Worm (Caenorhabditis elegans) whole organism, young adult: ENCODE measurements around the gene srh-73.

Experiments
- B0336.3 ChIP-seq: fragments of 200-800 bp; sonication (Bioruptor generic); IDR thresholded peaks from 2 replicates; pipeline ENCODE4 v1.3.6; 2022; ENCODE audit warnings: missing genetic modification characterization, missing compliant biosample characterization
- C17E4.6 ChIP-seq: fragments of 200-800 bp; sonication (Bioruptor generic); IDR thresholded peaks from 2 replicates; pipeline ENCODE4 v1.3.6; 2022; ENCODE audit warnings: missing genetic modification reagents, missing genetic modification characterization, missing compliant biosample characterization
- D2030.7 ChIP-seq: fragments of 200-800 bp; sonication (Bioruptor generic); IDR thresholded peaks from 2 replicates; pipeline ENCODE4 v1.3.6; 2022; ENCODE audit warnings: missing genetic modification reagents, missing genetic modification characterization, missing compliant biosample characterization
- F10E7.11 ChIP-seq: sonication (generic microtip); optimal IDR thresholded peaks from 2 replicates; lab custom pipeline; 2017; ENCODE audit warnings: mild to moderate bottlenecking, missing genetic modification characterization, moderate library complexity, missing compliant biosample characterization
- F22D6.2 ChIP-seq: sonication (generic microtip); optimal IDR thresholded peaks from 2 replicates; lab custom pipeline; 2016; ENCODE audit warnings: mild to moderate bottlenecking, missing genetic modification characterization, missing compliant biosample characterization
- F23B12.7 ChIP-seq: sonication (generic microtip); optimal IDR thresholded peaks from 2 replicates; lab custom pipeline; 2017; ENCODE audit warnings: missing genetic modification characterization, mild to moderate bottlenecking, missing compliant biosample characterization, antibody characterized with exemption, moderate library complexity; ENCODE audit not compliant: insufficient read depth
- F39B2.1 ChIP-seq: fragments of 200-800 bp; sonication (Bioruptor generic); IDR thresholded peaks from 2 replicates; pipeline ENCODE4 v1.3.6; 2022; ENCODE audit warnings: missing genetic modification reagents, missing genetic modification characterization, missing compliant biosample characterization
- T26A5.8 ChIP-seq: sonication (generic microtip); optimal IDR thresholded peaks from 2 replicates; lab custom pipeline; 2016; ENCODE audit warnings: missing genetic modification characterization, missing compliant biosample characterization
- attf-3 ChIP-seq: fragments of 200-800 bp; sonication (Bioruptor generic); conservative IDR thresholded peaks from 2 replicates; pipeline ENCODE4 v1.3.6; 2022; ENCODE audit warnings: missing genetic modification reagents, missing genetic modification characterization, missing compliant biosample characterization
- ceh-27 ChIP-seq: fragments of 200-800 bp; sonication (Bioruptor generic); optimal IDR thresholded peaks from 2 replicates; lab custom pipeline; 2018; ENCODE audit warnings: mild to moderate bottlenecking, missing genetic modification characterization, moderate library complexity, missing compliant biosample characterization
- ceh-40 ChIP-seq: fragments of 200-800 bp; sonication (Bioruptor generic); IDR thresholded peaks from 2 replicates; pipeline ENCODE4 v1.3.6; 2022; ENCODE audit warnings: missing genetic modification characterization, missing compliant biosample characterization
- die-1 ChIP-seq: sonication (generic microtip); optimal IDR thresholded peaks from 2 replicates; lab custom pipeline; 2016; ENCODE audit warnings: missing genotype, mild to moderate bottlenecking, missing genetic modification characterization, missing compliant biosample characterization
- egl-44 ChIP-seq: fragments of 200-800 bp; sonication (Bioruptor generic); IDR thresholded peaks from 2 replicates; pipeline ENCODE4 v1.3.6; 2022; ENCODE audit warnings: missing genetic modification reagents, missing genetic modification characterization, missing compliant biosample characterization
- ekl-4 ChIP-seq: fragments of 200-800 bp; sonication (Bioruptor generic); IDR thresholded peaks from 2 replicates; pipeline ENCODE4 v1.3.6; 2022; ENCODE audit warnings: missing genetic modification reagents, missing genetic modification characterization, missing compliant biosample characterization
- hmg-20 ChIP-seq: fragments of 200-800 bp; sonication (Bioruptor generic); IDR thresholded peaks from 2 replicates; pipeline ENCODE4 v1.3.6; 2022; ENCODE audit warnings: missing genetic modification reagents, missing genetic modification characterization, missing compliant biosample characterization
- lag-1 ChIP-seq: fragments of 200-800 bp; sonication (Bioruptor generic); IDR thresholded peaks from 2 replicates; pipeline ENCODE4 v1.3.6; 2022; ENCODE audit warnings: missing genetic modification reagents, missing genetic modification characterization, missing compliant biosample characterization
- let-526 ChIP-seq: fragments of 200-800 bp; sonication (Bioruptor generic); IDR thresholded peaks from 2 replicates; pipeline ENCODE4 v1.3.6; 2022; ENCODE audit warnings: missing genetic modification reagents, missing genetic modification characterization, missing compliant biosample characterization
- let-607 ChIP-seq, 2 experiments: fragments of 200-800 bp in 1 of 2; sonication (Bioruptor generic) in 1 of 2; sonication (generic microtip) in 1 of 2; optimal IDR thresholded peaks; 2 replicates each; lab custom pipeline; 2016 to 2018; ENCODE audit warnings: mild to moderate bottlenecking in 2 of 2, missing compliant biosample characterization in 2 of 2, missing genetic modification characterization in 2 of 2, moderate library complexity in 2 of 2, missing genotype in 1 of 2
- lin-26 ChIP-seq: fragments of 200-800 bp; sonication (Bioruptor generic); IDR thresholded peaks from 2 replicates; pipeline ENCODE4 v1.3.6; 2022; ENCODE audit warnings: missing genetic modification reagents, missing genetic modification characterization, missing compliant biosample characterization
- lin-54 ChIP-seq: fragments of 200-800 bp; sonication (Bioruptor generic); optimal IDR thresholded peaks from 2 replicates; lab custom pipeline; 2018; ENCODE audit warnings: mild to moderate bottlenecking, missing genetic modification characterization, missing compliant biosample characterization
- lir-1 ChIP-seq: fragments of 200-800 bp; sonication (Bioruptor generic); conservative IDR thresholded peaks from 2 replicates; pipeline ENCODE4 v1.3.6; 2022; ENCODE audit warnings: missing genetic modification reagents, missing genetic modification characterization, missing compliant biosample characterization
- madf-6 ChIP-seq: fragments of 200-800 bp; sonication (Bioruptor generic); IDR thresholded peaks from 2 replicates; pipeline ENCODE4 v1.3.6; 2022; ENCODE audit warnings: missing genetic modification reagents, missing genetic modification characterization, missing compliant biosample characterization
- madf-8 ChIP-seq: fragments of 200-800 bp; sonication (Bioruptor generic); conservative IDR thresholded peaks from 2 replicates; pipeline ENCODE4 v1.3.6; 2022; ENCODE audit warnings: missing genetic modification reagents, missing genetic modification characterization, missing compliant biosample characterization
- mel-28 ChIP-seq: sonication (generic microtip); optimal IDR thresholded peaks from 2 replicates; lab custom pipeline; 2016; ENCODE audit warnings: borderline replicate concordance, mild to moderate bottlenecking, missing genetic modification characterization, missing compliant biosample characterization
- mxl-1 ChIP-seq: sonication (generic microtip); optimal IDR thresholded peaks from 2 replicates; lab custom pipeline; 2016; ENCODE audit warnings: missing genetic modification characterization, missing compliant biosample characterization
- nfyb-1 ChIP-seq: fragments of 200-800 bp; sonication (Bioruptor generic); IDR thresholded peaks from 2 replicates; pipeline ENCODE4 v1.3.6; 2022; ENCODE audit warnings: missing genetic modification reagents, missing genetic modification characterization, missing compliant biosample characterization
- nhr-90 ChIP-seq: sonication (generic microtip); optimal IDR thresholded peaks from 2 replicates; lab custom pipeline; 2016; ENCODE audit warnings: missing genotype, mild to moderate bottlenecking, missing genetic modification characterization, missing compliant biosample characterization
- pbrm-1 ChIP-seq: fragments of 200-800 bp; sonication (Bioruptor generic); IDR thresholded peaks from 2 replicates; pipeline ENCODE4 v1.3.6; 2022; ENCODE audit warnings: missing genetic modification reagents, missing genetic modification characterization, missing compliant biosample characterization
- rcor-1 ChIP-seq: fragments of 200-800 bp; sonication (Bioruptor generic); IDR thresholded peaks from 2 replicates; pipeline ENCODE4 v1.3.6; 2022; ENCODE audit warnings: missing genetic modification reagents, missing genetic modification characterization, missing compliant biosample characterization
- sdz-38 ChIP-seq: sonication (generic microtip); optimal IDR thresholded peaks from 2 replicates; lab custom pipeline; 2016; ENCODE audit warnings: missing genotype, missing genetic modification characterization, missing compliant biosample characterization
- snpc-1.3 ChIP-seq: sonication (generic microtip); optimal IDR thresholded peaks from 2 replicates; lab custom pipeline; 2017; ENCODE audit warnings: missing genetic modification characterization, mild to moderate bottlenecking, missing compliant biosample characterization, antibody characterized with exemption, moderate library complexity, missing genotype, missing genetic modification reagents; ENCODE audit not compliant: insufficient read depth
- sptf-2 ChIP-seq: fragments of 200-800 bp; sonication (Bioruptor generic); optimal IDR thresholded peaks from 2 replicates; lab custom pipeline; 2018; ENCODE audit warnings: mild to moderate bottlenecking, missing genetic modification characterization, missing compliant biosample characterization
- tlf-1 ChIP-seq: fragments of 200-800 bp; sonication (Bioruptor generic); optimal IDR thresholded peaks from 2 replicates; lab custom pipeline; 2018; ENCODE audit warnings: mild to moderate bottlenecking, missing genetic modification characterization, missing compliant biosample characterization
- ztf-18 ChIP-seq: sonication (generic microtip); optimal IDR thresholded peaks from 2 replicates; lab custom pipeline; 2016; ENCODE audit warnings: missing genotype, mild to moderate bottlenecking, missing genetic modification characterization, missing compliant biosample characterization
- ztf-22 ChIP-seq: fragments of 200-800 bp; sonication (Bioruptor generic); optimal IDR thresholded peaks from 2 replicates; lab custom pipeline; 2018; ENCODE audit warnings: mild to moderate bottlenecking, missing genetic modification characterization, moderate library complexity, missing compliant biosample characterization
- ztf-25 ChIP-seq: fragments of 200-800 bp; sonication (Bioruptor generic); IDR thresholded peaks from 2 replicates; pipeline ENCODE4 v1.3.6; 2022; ENCODE audit warnings: missing genetic modification reagents, missing genetic modification characterization, missing compliant biosample characterization
- ztf-28 ChIP-seq: fragments of 200-800 bp; sonication (Bioruptor generic); IDR thresholded peaks from 2 replicates; pipeline ENCODE4 v1.3.6; 2022; ENCODE audit warnings: missing genetic modification reagents, missing genetic modification characterization, missing compliant biosample characterization
- ztf-3 ChIP-seq: fragments of 200-800 bp; sonication (Bioruptor generic); optimal IDR thresholded peaks from 2 replicates; lab custom pipeline; 2018; ENCODE audit warnings: mild to moderate bottlenecking, missing genetic modification characterization, missing compliant biosample characterization
- ztf-6 ChIP-seq: fragments of 200-800 bp; sonication (Bioruptor generic); IDR thresholded peaks from 2 replicates; pipeline ENCODE4 v1.3.6; 2022; ENCODE audit warnings: missing genetic modification reagents, missing genetic modification characterization, missing compliant biosample characterization

Gene srh-73

DNA sequence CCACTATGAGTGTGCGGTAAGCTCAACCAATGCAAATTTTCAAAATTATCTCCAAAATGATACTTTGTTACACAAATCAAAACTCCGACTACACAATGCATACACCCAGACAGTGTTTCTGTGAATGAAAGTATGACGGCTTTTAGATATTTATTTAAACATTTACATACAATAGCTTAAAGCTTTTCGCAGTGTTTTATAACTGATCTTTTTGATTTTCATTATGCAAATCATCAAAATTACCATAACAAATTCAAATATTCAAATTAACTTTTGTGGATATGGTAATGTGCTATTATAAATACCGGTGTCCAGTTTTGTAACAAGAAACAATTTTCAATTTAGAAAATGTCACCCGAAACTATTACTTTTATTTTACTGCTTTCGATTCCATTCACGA lies 34.4 kb downstream of the srh-73 start, which contains the start of the genes F49C5.5 and F49C5.10:
TSS of gene F49C5.5 (minus strand) at position 101 of the 400 bp plus-strand sequence.
TSS of gene F49C5.10 (plus strand) at position 344 of the 400 bp plus-strand sequence.
- TF ChIP-seq die-1 (tag; lab: Kevin White, UChicago) (no peak), ztf-22 (GFP tag; lab: Kevin White, UChicago) (no peak), tlf-1 (GFP tag; lab: Kevin White, UChicago) (no peak), C17E4.6 (GFP tag; lab: Robert Waterston, UW) (no peak), sdz-38 (no peak), madf-6 (GFP tag; lab: Robert Waterston, UW) (no peak), ztf-6 (GFP tag; lab: Robert Waterston, UW) (no peak)
- TF ChIP-seq, all 124 proteins: peak for 0

DNA sequence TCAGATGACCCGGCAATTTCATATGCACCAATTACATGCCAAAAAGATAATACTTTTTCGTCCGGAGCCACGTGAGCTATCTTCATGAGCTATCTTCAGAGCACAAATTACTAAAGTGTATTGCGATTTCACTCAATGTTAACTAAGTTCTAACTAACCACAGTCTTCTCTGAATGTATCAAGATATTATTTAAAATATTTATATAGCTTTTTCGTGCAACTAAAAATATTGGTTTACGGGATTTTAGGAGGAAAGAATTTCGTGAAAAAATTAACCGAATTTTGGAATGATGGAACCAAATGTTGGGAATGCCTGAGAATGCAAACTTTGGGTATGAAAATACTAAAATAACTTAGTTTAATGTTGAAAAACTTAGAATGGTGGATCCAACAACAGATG lies 35.6 kb downstream of the srh-73 start, which contains the start of gene F49C5.16:
TSS of gene F49C5.16 (plus strand) at position 301 of the 400 bp plus-strand sequence.
- TF ChIP-seq lin-54 (GFP tag; lab: Kevin White, UChicago) (no peak), egl-44 (no peak), F39B2.1 (GFP tag; lab: Robert Waterston, UW) (no peak), nfyb-1 (GFP tag; lab: Robert Waterston, UW) (no peak), let-526 (GFP tag; lab: Robert Waterston, UW) (no peak), mel-28 (tag; lab: Kevin White, UChicago) (no peak), T26A5.8 (tag; lab: Kevin White, UChicago) (no peak), pbrm-1 (GFP tag; lab: Robert Waterston, UW) (no peak), lag-1 (GFP tag; lab: Robert Waterston, UW) (no peak), ceh-27 (GFP tag; lab: Kevin White, UChicago) (no peak), ceh-40 (GFP tag; lab: Robert Waterston, UW) (no peak), tlf-1 (GFP tag; lab: Kevin White, UChicago) (no peak), ztf-3 (no peak)

DNA sequence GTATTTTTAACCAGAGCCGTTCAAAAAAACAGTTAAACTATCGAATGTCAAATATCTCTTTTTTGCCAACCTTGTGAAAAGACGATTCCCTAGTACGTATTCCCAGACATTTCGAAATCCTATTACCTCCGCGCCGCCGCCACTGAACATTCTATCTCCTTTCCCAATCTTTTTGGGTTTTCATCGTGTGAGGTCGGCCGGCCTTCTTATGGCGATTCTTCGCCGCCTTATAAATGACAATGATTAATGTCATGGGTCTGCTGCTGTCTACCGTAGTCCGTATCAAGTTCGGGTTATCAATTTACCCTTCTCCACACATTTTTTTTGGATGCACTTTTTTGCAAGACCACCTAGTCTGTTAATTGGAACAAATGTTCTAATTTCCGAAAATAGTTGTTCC lies 37.6 kb downstream of the srh-73 start:
- TF ChIP-seq hmg-20 (GFP tag; lab: Robert Waterston, UW) (no peak), lir-1 (no peak), let-607 (tag; optimal IDR thresholded peaks at IDR 0.05; lab: Kevin White, UChicago) (no peak), snpc-1.3 (tag; lab: Kevin White, UChicago) (no peak), ztf-28 (GFP tag; lab: Robert Waterston, UW) (no peak), F22D6.2 (tag; lab: Kevin White, UChicago) (no peak), madf-8 (GFP tag; lab: Robert Waterston, UW) (no peak), D2030.7 (GFP tag; lab: Robert Waterston, UW) (no peak), lin-26 (no peak), ekl-4 (GFP tag; lab: Robert Waterston, UW) (no peak), mxl-1 (tag; lab: Kevin White, UChicago) (no peak), rcor-1 (GFP tag; lab: Robert Waterston, UW) (no peak), F10E7.11 (tag; lab: Kevin White, UChicago) (no peak), ztf-25 (GFP tag; lab: Robert Waterston, UW) (no peak), B0336.3 (GFP tag; lab: Robert Waterston, UW) (no peak), F23B12.7 (tag; lab: Kevin White, UChicago) (no peak), ztf-18 (tag; lab: Kevin White, UChicago) (no peak), nhr-90 (tag; lab: Kevin White, UChicago) (no peak), attf-3 (GFP tag; lab: Robert Waterston, UW) (no peak), sptf-2 (no peak)
